Worm (Caenorhabditis elegans): ENCODE measurements around the gene EGAP1.1.

EGAP1.1 gene

DNA sequence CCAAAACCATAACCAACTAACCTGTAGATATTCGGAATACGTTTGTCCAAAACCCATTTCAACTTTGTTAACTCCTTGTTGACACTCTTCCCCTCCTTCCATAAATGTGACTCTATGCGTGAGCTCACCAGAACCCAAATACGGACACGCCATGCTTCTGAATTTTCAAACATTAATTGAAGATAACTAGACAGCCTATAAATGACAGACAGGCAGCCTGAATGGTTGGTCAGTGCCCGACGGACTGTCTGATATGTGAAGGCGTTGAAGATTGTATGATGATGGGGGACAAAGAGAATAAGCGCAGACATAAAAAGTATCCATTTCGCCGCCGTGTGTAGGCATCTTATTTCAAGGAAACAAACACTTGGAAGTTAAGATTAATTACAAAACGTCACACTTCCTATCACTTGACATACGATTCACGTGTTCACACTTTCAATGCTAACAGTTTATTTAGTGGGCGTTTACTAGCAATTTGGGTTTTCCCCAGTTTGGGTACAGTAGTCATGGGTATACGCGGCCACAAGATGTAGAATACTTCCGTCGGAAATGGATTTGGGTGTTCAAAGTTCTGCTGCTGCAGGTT, 17.1 kb downstream of the EGAP1.1 start, which contains the start of the genes tdo-2 and C28H8.2:
tdo-2 (minus strand) TSS at position 157 of the 589 bp plus-strand sequence.
C28H8.2 (plus strand) TSS at position 524 of the 589 bp plus-strand sequence.
- TF ChIP-seq ztf-4 (tag; optimal IDR thresholded peaks at IDR 0.05) = peak; percentile 28
- TF ChIP-seq mdl-1 (tag; optimal IDR thresholded peaks at IDR 0.05) = peak in 1 of 2 experiments; percentile 75
- TF ChIP-seq ceh-16 (tag; optimal IDR thresholded peaks at IDR 0.05) = no peak
- TF ChIP-seq ama-1 (optimal IDR thresholded peaks at IDR 0.05) = no peak
- peak; percentile 50 for TF ChIP-seq nhr-129 (tag; optimal IDR thresholded peaks at IDR 0.05)
- TF ChIP-seq C34F6.9 (tag; optimal IDR thresholded peaks at IDR 0.05) = peak; percentile 8
- TF ChIP-seq egl-27 (tag; optimal IDR thresholded peaks at IDR 0.05) = peak; percentile 69
- no peak for TF ChIP-seq lin-13 (GFP tag; optimal IDR thresholded peaks at IDR 0.05)
- TF ChIP-seq alr-1 (tag; optimal IDR thresholded peaks at IDR 0.05) = peak; percentile 16
- TF ChIP-seq unc-62 (GFP tag; optimal IDR thresholded peaks at IDR 0.05) = no peak
- no peak for TF ChIP-seq nhr-23 (tag; optimal IDR thresholded peaks at IDR 0.05)
- TF ChIP-seq lsy-2 (tag; optimal IDR thresholded peaks at IDR 0.05) = peak in 1 of 2 experiments; percentile 55
- peak; percentile 92 for TF ChIP-seq nhr-21 (tag; optimal IDR thresholded peaks at IDR 0.05)
- TF ChIP-seq gmeb-1 (tag; optimal IDR thresholded peaks at IDR 0.05) = peak; percentile 55
- TF ChIP-seq blmp-1 (tag; optimal IDR thresholded peaks at IDR 0.05; ENCODE audit: insufficient read depth) = peak; percentile 80
- no peak for TF ChIP-seq elt-3 (tag; optimal IDR thresholded peaks at IDR 0.05)
- TF ChIP-seq nhr-6 (tag; optimal IDR thresholded peaks at IDR 0.05) = peak; percentile 37
- TF ChIP-seq nhr-25 (tag; optimal IDR thresholded peaks at IDR 0.05) = peak; percentile 94
- TF ChIP-seq dmd-4 (tag; optimal IDR thresholded peaks at IDR 0.05) = no peak
- TF ChIP-seq Y55F3AM.14 (GFP tag; optimal IDR thresholded peaks at IDR 0.05) = peak; percentile 25
- TF ChIP-seq nhr-10 (tag; optimal IDR thresholded peaks at IDR 0.05) = no peak
- no peak for TF ChIP-seq peb-1 (tag; optimal IDR thresholded peaks at IDR 0.05)
- no peak for TF ChIP-seq mbf-1 (tag; optimal IDR thresholded peaks at IDR 0.05)
- TF ChIP-seq ceh-82 (tag; optimal IDR thresholded peaks at IDR 0.05) = no peak
- TF ChIP-seq unc-39 (tag; optimal IDR thresholded peaks at IDR 0.05) = no peak
- no peak for TF ChIP-seq lin-11 (tag; optimal IDR thresholded peaks at IDR 0.05)
- TF ChIP-seq nhr-12 (tag; optimal IDR thresholded peaks at IDR 0.05) = no peak
- TF ChIP-seq mab-5 (tag; optimal IDR thresholded peaks at IDR 0.05) = peak; percentile 20
- peak; percentile 14 for TF ChIP-seq F13H6.1 (tag; optimal IDR thresholded peaks at IDR 0.05)
- no peak for TF ChIP-seq lin-39 (tag; optimal IDR thresholded peaks at IDR 0.05)
- TF ChIP-seq nhr-77 (tag; optimal IDR thresholded peaks at IDR 0.05) = no peak
- peak; percentile 12 for TF ChIP-seq fos-1 (tag; optimal IDR thresholded peaks at IDR 0.05)
- no peak for TF ChIP-seq R02D3.7 (tag; optimal IDR thresholded peaks at IDR 0.05)
- no peak for TF ChIP-seq unc-55 (GFP tag; optimal IDR thresholded peaks at IDR 0.05)
- TF ChIP-seq nhr-11 (tag; optimal IDR thresholded peaks at IDR 0.05) = no peak
- no peak for TF ChIP-seq ztf-11 (tag; optimal IDR thresholded peaks at IDR 0.05)
- TF ChIP-seq sma-9 (GFP tag; optimal IDR thresholded peaks at IDR 0.05) = peak; percentile 90
- no peak for TF ChIP-seq sma-9 (tag; optimal IDR thresholded peaks at IDR 0.05)
- TF ChIP-seq nhr-237 (tag; optimal IDR thresholded peaks at IDR 0.05) = no peak
- TF ChIP-seq zag-1 (tag; optimal IDR thresholded peaks at IDR 0.05) = no peak
- TF ChIP-seq aly-2 (tag; optimal IDR thresholded peaks at IDR 0.05) = no peak
- TF ChIP-seq elt-1 (tag; optimal IDR thresholded peaks at IDR 0.05) = no peak
- TF ChIP-seq ztf-1 (GFP tag; conservative IDR thresholded peaks at IDR 0.05) = no peak
- peak; percentile 56 for TF ChIP-seq crh-2 (tag; optimal IDR thresholded peaks at IDR 0.05)
- no peak for TF ChIP-seq skn-1 (tag; optimal IDR thresholded peaks at IDR 0.05)
- TF ChIP-seq snpc-4 (tag; optimal IDR thresholded peaks at IDR 0.05) = no peak
- no peak for TF ChIP-seq sem-4 (tag; optimal IDR thresholded peaks at IDR 0.05)
- no peak for TF ChIP-seq ZK546.5 (tag; optimal IDR thresholded peaks at IDR 0.05)
- peak; percentile 92 for TF ChIP-seq sma-3 (GFP tag; optimal IDR thresholded peaks at IDR 0.05)
